Worm (Caenorhabditis elegans): ENCODE data around the gene B0348.1.

- no peak for TF ChIP-seq ama-1 (optimal IDR thresholded peaks at IDR 0.05)
- TF ChIP-seq scrt-1 (GFP tag; IDR thresholded peaks at IDR 0.05): no peak
- no peak for TF ChIP-seq flt-1 (GFP tag; IDR thresholded peaks at IDR 0.05)
Observed at ce11 chrV:28270-28669, 20.5 kb upstream of the B0348.1 start.

All from whole organism, early embryonic.